Worm (Caenorhabditis elegans) whole organism, L2 larva: ENCODE data around the gene ZK354.9.
A peak's percentile ranks its signal among the peaks of the same experiment; 100 is the strongest.
"Not testable (repeated sequence)": the region's sequence is repeated elsewhere in the genome, so short reads cannot be mapped to it uniquely, and the experiment has no call there.

Experiments
- F13H6.1 ChIP-seq: sonication (generic microtip); optimal IDR thresholded peaks from 2 replicates; lab custom pipeline; 2016; ENCODE audit warnings: missing genetic modification characterization, missing compliant biosample characterization
- R02D3.7 ChIP-seq: fragments of 150-350 bp; optimal IDR thresholded peaks from 2 replicates; lab custom pipeline; 2014; ENCODE audit warnings: missing biosample characterization, missing genetic modification characterization
- Y55F3AM.14 ChIP-seq: fragments of 200-800 bp; sonication (Bioruptor generic); optimal IDR thresholded peaks from 2 replicates; lab custom pipeline; 2018; ENCODE audit warnings: mild to moderate bottlenecking, missing genetic modification characterization, missing compliant biosample characterization
- ZK546.5 ChIP-seq: sonication (generic microtip); optimal IDR thresholded peaks from 2 replicates; lab custom pipeline; 2017; ENCODE audit warnings: missing biosample characterization, missing genetic modification characterization
- ama-1 ChIP-seq: fragments of 150-350 bp; optimal IDR thresholded peaks from 2 replicates; lab custom pipeline; 2018; ENCODE audit warnings: inconsistent platforms
- blmp-1 ChIP-seq: sonication (generic microtip); optimal IDR thresholded peaks from 2 replicates; lab custom pipeline; 2017; ENCODE audit warnings: missing genetic modification characterization, mild to moderate bottlenecking, missing compliant biosample characterization, antibody characterized with exemption, moderate library complexity; ENCODE audit not compliant: insufficient read depth
- ceh-16 ChIP-seq: fragments of 150-350 bp; optimal IDR thresholded peaks from 2 replicates; lab custom pipeline; 2014; ENCODE audit warnings: missing biosample characterization, missing genetic modification characterization
- egl-27 ChIP-seq: sonication (generic microtip); optimal IDR thresholded peaks from 3 replicates; lab custom pipeline; 2017; ENCODE audit warnings: missing biosample characterization, missing genetic modification reagents, missing genetic modification characterization
- elt-1 ChIP-seq: fragments of 150-350 bp; optimal IDR thresholded peaks from 2 replicates; lab custom pipeline; 2014; ENCODE audit warnings: missing biosample characterization, missing genetic modification characterization
- elt-3 ChIP-seq: sonication (generic microtip); optimal IDR thresholded peaks from 2 replicates; lab custom pipeline; 2017; ENCODE audit warnings: missing biosample characterization, missing genetic modification characterization
- fos-1 ChIP-seq: fragments of 150-350 bp; optimal IDR thresholded peaks from 2 replicates; lab custom pipeline; 2014; ENCODE audit warnings: missing biosample characterization, missing genetic modification characterization
- lin-11 ChIP-seq: fragments of 150-350 bp; sonication (generic microtip); optimal IDR thresholded peaks from 2 replicates; lab custom pipeline; 2014; ENCODE audit warnings: missing biosample characterization, missing genetic modification characterization, inconsistent platforms, mixed read lengths
- lin-39 ChIP-seq: fragments of 150-350 bp; optimal IDR thresholded peaks from 2 replicates; lab custom pipeline; 2014; ENCODE audit warnings: missing biosample characterization, missing genetic modification reagents, missing genetic modification characterization
- lsy-2 ChIP-seq, 2 experiments: fragments of 150-350 bp in 1 of 2; sonication (generic microtip) in 1 of 2; optimal IDR thresholded peaks; 2 replicates each; lab custom pipeline; 2014 to 2017; ENCODE audit warnings: missing biosample characterization in 2 of 2, missing genetic modification characterization in 2 of 2
- mab-5 ChIP-seq: fragments of 150-350 bp; optimal IDR thresholded peaks from 2 replicates; lab custom pipeline; 2014; ENCODE audit warnings: missing biosample characterization, missing genetic modification characterization
- mbf-1 ChIP-seq: sonication (generic microtip); optimal IDR thresholded peaks from 2 replicates; lab custom pipeline; 2017; ENCODE audit warnings: missing biosample characterization, missing genetic modification characterization
- nhr-10 ChIP-seq: sonication (generic microtip); optimal IDR thresholded peaks from 2 replicates; lab custom pipeline; 2017; ENCODE audit warnings: missing biosample characterization, missing genetic modification characterization
- nhr-11 ChIP-seq: fragments of 150-350 bp; optimal IDR thresholded peaks from 2 replicates; lab custom pipeline; 2014; ENCODE audit warnings: missing biosample characterization, missing genetic modification characterization
- nhr-12 ChIP-seq: fragments of 150-350 bp; optimal IDR thresholded peaks from 2 replicates; lab custom pipeline; 2014; ENCODE audit warnings: missing biosample characterization, missing genetic modification characterization
- nhr-129 ChIP-seq: fragments of 150-350 bp; optimal IDR thresholded peaks from 2 replicates; lab custom pipeline; 2014; ENCODE audit warnings: missing biosample characterization, missing genetic modification characterization
- nhr-21 ChIP-seq: fragments of 150-350 bp; optimal IDR thresholded peaks from 2 replicates; lab custom pipeline; 2014; ENCODE audit warnings: missing biosample characterization, missing genetic modification characterization
- nhr-23 ChIP-seq: fragments of 150-350 bp; optimal IDR thresholded peaks from 2 replicates; lab custom pipeline; 2014; ENCODE audit warnings: missing biosample characterization, missing genetic modification reagents, missing genetic modification characterization
- nhr-25 ChIP-seq: fragments of 150-350 bp; sonication (generic microtip); optimal IDR thresholded peaks from 3 replicates; lab custom pipeline; 2014; ENCODE audit warnings: missing biosample characterization, missing genetic modification characterization
- nhr-6 ChIP-seq: fragments of 150-350 bp; optimal IDR thresholded peaks from 2 replicates; lab custom pipeline; 2014; ENCODE audit warnings: missing biosample characterization, missing genetic modification characterization
- peb-1 ChIP-seq: fragments of 150-350 bp; optimal IDR thresholded peaks from 2 replicates; lab custom pipeline; 2014; ENCODE audit warnings: missing biosample characterization, missing genetic modification characterization
- sem-4 ChIP-seq: fragments of 150-350 bp; optimal IDR thresholded peaks from 2 replicates; lab custom pipeline; 2014; ENCODE audit warnings: missing biosample characterization, missing genetic modification reagents, missing genetic modification characterization
- skn-1 ChIP-seq: sonication (generic microtip); optimal IDR thresholded peaks from 2 replicates; lab custom pipeline; 2017; ENCODE audit warnings: missing biosample characterization, missing genetic modification characterization
- sma-9 ChIP-seq, 2 experiments: fragments of 150-350 bp in 1 of 2; sonication (generic microtip) in 1 of 2; optimal IDR thresholded peaks; 2 replicates each; lab custom pipeline; 2014 to 2016; ENCODE audit warnings: missing genetic modification characterization in 2 of 2, mild to moderate bottlenecking in 1 of 2, missing biosample characterization in 1 of 2, missing compliant biosample characterization in 1 of 2, missing genetic modification reagents in 1 of 2, moderate library complexity in 1 of 2
- snpc-4 ChIP-seq: fragments of 150-350 bp; optimal IDR thresholded peaks from 2 replicates; lab custom pipeline; 2014; ENCODE audit warnings: missing biosample characterization, missing genetic modification characterization
- unc-39 ChIP-seq: fragments of 150-350 bp; optimal IDR thresholded peaks from 2 replicates; lab custom pipeline; 2014; ENCODE audit warnings: missing biosample characterization, missing genetic modification characterization
- unc-55 ChIP-seq: fragments of 150-350 bp; sonication (generic microtip); optimal IDR thresholded peaks from 3 replicates; lab custom pipeline; 2014; ENCODE audit warnings: missing biosample characterization, missing genetic modification reagents, missing genetic modification characterization
- ztf-1 ChIP-seq: fragments of 200-800 bp; sonication (Bioruptor generic); conservative IDR thresholded peaks from 2 replicates; pipeline ENCODE4 v1.3.6; 2022; ENCODE audit warnings: missing genetic modification characterization, missing compliant biosample characterization
- ztf-11 ChIP-seq: sonication (generic microtip); optimal IDR thresholded peaks from 2 replicates; lab custom pipeline; 2017; ENCODE audit warnings: missing biosample characterization, missing genetic modification characterization

ZK354.9 gene

ce11 chrIV:5308046-5308643 lies at the start of gene ZK354.9, which contains the start of gene msp-58:
Gene ZK354.9 (minus strand): TSS chrIV:5308146.
Gene msp-58 (plus strand): TSS chrIV:5308593.
- TF ChIP-seq ztf-1 (GFP tag; lab: Robert Waterston, UW); peb-1; nhr-23: not testable (repeated sequence)

ce11 chrIV:5354564-5354963 lies 46.6 kb upstream of the ZK354.9 start:
- no peak for TF ChIP-seq peb-1
- no peak for TF ChIP-seq ceh-16 (tag; lab: Kevin White, UChicago)
- no peak for TF ChIP-seq sem-4 (tag; lab: Kevin White, UChicago)
- TF ChIP-seq nhr-11, result no peak
- TF ChIP-seq lin-39 (tag; lab: Kevin White, UChicago), result no peak
- no peak for TF ChIP-seq nhr-23
- TF ChIP-seq mab-5, result no peak
- TF ChIP-seq nhr-10 (tag; lab: Kevin White, UChicago), result no peak
- no peak for TF ChIP-seq Y55F3AM.14 (GFP tag; lab: Kevin White, UChicago)
- no peak for TF ChIP-seq skn-1
- no peak for TF ChIP-seq fos-1 (tag; lab: Kevin White, UChicago)
- TF ChIP-seq egl-27 (tag; lab: Kevin White, UChicago), result no peak
- TF ChIP-seq ZK546.5 (tag; lab: Kevin White, UChicago), result no peak
- no peak for TF ChIP-seq lsy-2 (tag; optimal IDR thresholded peaks at IDR 0.05; lab: Kevin White, UChicago)
- no peak for TF ChIP-seq R02D3.7 (tag; lab: Kevin White, UChicago)
- TF ChIP-seq unc-39 (tag; lab: Kevin White, UChicago), result no peak
- TF ChIP-seq F13H6.1 (tag; lab: Kevin White, UChicago), result no peak
- no peak for TF ChIP-seq nhr-25 (tag; lab: Kevin White, UChicago)
- TF ChIP-seq lin-11 (tag; lab: Kevin White, UChicago), result no peak
- no peak for TF ChIP-seq nhr-12
- TF ChIP-seq, all 48 proteins: peak for 0

DNA sequence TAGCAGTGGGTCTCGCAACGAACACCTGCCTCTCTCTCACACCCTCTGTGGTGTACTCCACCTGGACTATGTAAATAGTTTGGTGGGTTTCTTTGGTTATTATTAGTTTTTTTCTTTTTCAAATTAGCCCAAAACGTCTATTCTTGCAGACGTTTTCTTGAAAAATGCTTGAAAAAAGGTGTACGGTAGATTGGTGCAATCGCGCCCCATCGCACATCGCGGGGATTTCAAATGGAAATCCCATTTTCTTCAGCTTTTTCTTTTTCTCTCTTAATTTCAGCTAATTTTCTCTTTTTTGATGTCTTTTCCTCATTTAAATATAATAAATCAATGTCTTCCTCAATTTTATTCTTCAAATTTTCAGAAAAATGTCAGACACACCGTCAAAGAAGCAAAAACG lies 46.2 kb upstream of the ZK354.9 start, which contains the start of gene Y4C6B.1:
Y4C6B.1 (plus strand) TSS at position 365 of the 400 bp plus-strand sequence.
- TF ChIP-seq lsy-2 (tag; optimal IDR thresholded peaks at IDR 0.05; lab: Kevin White, UChicago) (peak in 1 of 2 experiments; percentile 87), snpc-4 (tag; lab: Kevin White, UChicago) (no peak), unc-55 (GFP tag; lab: Kevin White, UChicago) (peak; percentile 16)

DNA sequence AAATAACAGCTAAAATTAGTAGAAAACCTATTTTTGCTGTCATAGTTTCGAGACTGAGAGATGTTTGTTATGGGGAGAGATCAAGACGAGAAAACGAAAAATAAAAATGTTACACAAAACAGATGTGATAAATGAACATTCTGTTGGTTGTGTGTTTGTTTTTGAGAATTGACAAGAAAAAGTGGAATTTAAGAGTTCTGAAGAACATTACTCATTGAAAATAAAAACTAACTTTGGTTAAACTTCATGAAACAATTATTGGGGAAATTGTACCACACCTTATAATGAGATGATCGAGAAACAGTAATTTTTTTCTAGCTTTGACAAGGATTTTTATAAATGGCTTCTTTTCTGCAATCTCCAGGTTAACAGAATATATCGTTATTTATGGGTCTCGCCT lies 45.4 kb upstream of the ZK354.9 start, which contains the start of gene Y4C6B.7:
Y4C6B.7 (minus strand) TSS at position 101 of the 400 bp plus-strand sequence.
- TF ChIP-seq nhr-129 (tag; lab: Kevin White, UChicago), result no peak
- no peak for TF ChIP-seq ztf-1 (GFP tag; lab: Robert Waterston, UW)
- no peak for TF ChIP-seq ztf-11 (tag; lab: Kevin White, UChicago)
- no peak for TF ChIP-seq ama-1 (lab: Kevin White, UChicago)
- no peak for TF ChIP-seq mbf-1 (tag; lab: Kevin White, UChicago)
- TF ChIP-seq snpc-4 (tag; lab: Kevin White, UChicago), result no peak
- TF ChIP-seq skn-1, result no peak
- no peak for TF ChIP-seq blmp-1 (tag; lab: Kevin White, UChicago)
- TF ChIP-seq lin-11 (tag; lab: Kevin White, UChicago), result no peak
- no peak for TF ChIP-seq elt-1 (tag; lab: Kevin White, UChicago)
- TF ChIP-seq R02D3.7 (tag; lab: Kevin White, UChicago), result no peak
- TF ChIP-seq peb-1, result no peak
- TF ChIP-seq nhr-23, result no peak
- no peak for TF ChIP-seq nhr-10 (tag; lab: Kevin White, UChicago)
- no peak for TF ChIP-seq nhr-21 (tag; lab: Kevin White, UChicago)
- no peak for TF ChIP-seq elt-3 (tag; lab: Kevin White, UChicago)
- no peak for TF ChIP-seq sma-9 (GFP tag; optimal IDR thresholded peaks at IDR 0.05; lab: Kevin White, UChicago)
- TF ChIP-seq sma-9 (tag; optimal IDR thresholded peaks at IDR 0.05; lab: Kevin White, UChicago), result no peak
- TF ChIP-seq egl-27 (tag; lab: Kevin White, UChicago), result no peak
- TF ChIP-seq nhr-6 (tag; lab: Kevin White, UChicago), result no peak
